Worm (Caenorhabditis elegans) whole organism, L4 larva: ENCODE measurements around the gene clc-33.

Experiments used
- D1046.2 ChIP-seq: fragments of 200-800 bp; sonication (Bioruptor generic); IDR thresholded peaks from 2 replicates; pipeline ENCODE4 v1.3.6; 2022; ENCODE audit warnings: missing genetic modification characterization, missing compliant biosample characterization
- F10B5.3 ChIP-seq: sonication (generic microtip); optimal IDR thresholded peaks from 2 replicates; lab custom pipeline; 2016; ENCODE audit warnings: mild to moderate bottlenecking, missing genetic modification characterization, missing compliant biosample characterization
- F26F4.8 ChIP-seq: fragments of 200-800 bp; sonication (Bioruptor generic); conservative IDR thresholded peaks from 2 replicates; pipeline ENCODE4 v1.3.6; 2022; ENCODE audit warnings: missing genetic modification characterization, missing compliant biosample characterization
- F49E8.2 ChIP-seq: sonication (generic microtip); optimal IDR thresholded peaks from 2 replicates; lab custom pipeline; 2016; ENCODE audit warnings: missing compliant biosample characterization, mild to moderate bottlenecking, missing genetic modification characterization, borderline replicate concordance
- T20F7.1 ChIP-seq: fragments of 200-800 bp; sonication (Bioruptor generic); optimal IDR thresholded peaks from 2 replicates; lab custom pipeline; 2018; ENCODE audit warnings: mild to moderate bottlenecking, missing genetic modification characterization, missing compliant biosample characterization
- Y105C5A.15 ChIP-seq: fragments of 200-800 bp; sonication (Bioruptor generic); IDR thresholded peaks from 2 replicates; pipeline ENCODE4 v1.3.6; 2022; ENCODE audit warnings: missing genetic modification characterization, missing compliant biosample characterization
- Y48G9A.11 ChIP-seq: fragments of 200-800 bp; sonication (Bioruptor generic); IDR thresholded peaks from 2 replicates; pipeline ENCODE4 v1.3.6; 2022; ENCODE audit warnings: missing genetic modification reagents, missing genetic modification characterization, missing compliant biosample characterization
- Y75B8A.6 ChIP-seq: fragments of 200-800 bp; sonication (Bioruptor generic); IDR thresholded peaks from 2 replicates; pipeline ENCODE4 v1.3.6; 2022; ENCODE audit warnings: missing genetic modification reagents, missing genetic modification characterization, missing compliant biosample characterization
- ZK546.5 ChIP-seq, 2 experiments: sonication (generic microtip); optimal IDR thresholded peaks; 2 replicates each; lab custom pipeline; 2017; ENCODE audit warnings: missing biosample characterization in 2 of 2, missing genetic modification characterization in 2 of 2
- aha-1 ChIP-seq: fragments of 150-350 bp; peaks from one replicate; lab custom pipeline; 2014; ENCODE audit warnings: missing biosample characterization, missing genetic modification characterization
- aly-2 ChIP-seq: sonication (generic microtip); optimal IDR thresholded peaks from 2 replicates; lab custom pipeline; 2018; ENCODE audit warnings: missing biosample characterization, missing genetic modification characterization
- arid-1 ChIP-seq: fragments of 200-800 bp; sonication (Bioruptor generic); conservative IDR thresholded peaks from 2 replicates; pipeline ENCODE4 v1.3.6; 2022; ENCODE audit warnings: missing genetic modification reagents, missing genetic modification characterization, missing compliant biosample characterization
- ceh-32 ChIP-seq: sonication (generic microtip); optimal IDR thresholded peaks from 2 replicates; lab custom pipeline; 2016; ENCODE audit warnings: mild to moderate bottlenecking, missing genetic modification characterization, missing compliant biosample characterization; ENCODE audit not compliant: poor library complexity
- ceh-82 ChIP-seq: sonication (generic microtip); optimal IDR thresholded peaks from 2 replicates; lab custom pipeline; 2017; ENCODE audit warnings: missing biosample characterization, missing genetic modification characterization
- ces-1 ChIP-seq: fragments of 150-350 bp; sonication (generic microtip); optimal IDR thresholded peaks from 4 replicates; lab custom pipeline; 2014; ENCODE audit warnings: missing biosample characterization, missing genetic modification reagents, missing genetic modification characterization
- ctbp-1 ChIP-seq: fragments of 200-800 bp; sonication (Bioruptor generic); IDR thresholded peaks from 2 replicates; pipeline ENCODE4 v1.3.6; 2022; ENCODE audit warnings: missing genetic modification reagents, missing genetic modification characterization, missing compliant biosample characterization
- daf-12 ChIP-seq: fragments of 150-350 bp; optimal IDR thresholded peaks from 2 replicates; lab custom pipeline; 2014; ENCODE audit warnings: missing biosample characterization, missing genetic modification reagents, missing genetic modification characterization
- daf-16 ChIP-seq, 3 experiments: sonication (generic microtip); optimal IDR thresholded peaks; 2 replicates each; lab custom pipeline; 2016 to 2017; ENCODE audit warnings: missing genetic modification characterization in 3 of 3, missing genetic modification reagents in 3 of 3, mild to moderate bottlenecking in 2 of 3, missing compliant biosample characterization in 2 of 3, missing biosample characterization in 1 of 3, moderate library complexity in 1 of 3
- daf-19 ChIP-seq: fragments of 200-800 bp; sonication (Bioruptor generic); conservative IDR thresholded peaks from 2 replicates; pipeline ENCODE4 v1.3.6; 2022; ENCODE audit warnings: missing genetic modification characterization, missing compliant biosample characterization
- daf-8 ChIP-seq: fragments of 200-800 bp; sonication (Bioruptor generic); IDR thresholded peaks from 2 replicates; pipeline ENCODE4 v1.3.6; 2022; ENCODE audit warnings: missing genetic modification characterization, missing compliant biosample characterization
- dmd-9 ChIP-seq: fragments of 200-800 bp; sonication (Bioruptor generic); IDR thresholded peaks from 2 replicates; pipeline ENCODE4 v1.3.6; 2022; ENCODE audit warnings: missing genetic modification reagents, missing genetic modification characterization, missing compliant biosample characterization
- dpl-1 ChIP-seq: fragments of 150-350 bp; optimal IDR thresholded peaks from 2 replicates; lab custom pipeline; 2014; ENCODE audit warnings: missing biosample characterization, missing genetic modification reagents, missing genetic modification characterization
- duxl-1 ChIP-seq: sonication (generic microtip); optimal IDR thresholded peaks from 2 replicates; lab custom pipeline; 2016; ENCODE audit warnings: mild to moderate bottlenecking, missing genetic modification characterization, moderate library complexity, missing compliant biosample characterization; ENCODE audit not compliant: poor library complexity
- fkh-10 ChIP-seq: fragments of 150-350 bp; optimal IDR thresholded peaks from 2 replicates; lab custom pipeline; 2014; ENCODE audit warnings: missing biosample characterization, missing genetic modification reagents, missing genetic modification characterization
- fos-1 ChIP-seq: fragments of 150-350 bp; optimal IDR thresholded peaks from 2 replicates; lab custom pipeline; 2014; ENCODE audit warnings: missing biosample characterization, missing genetic modification characterization
- hlh-11 ChIP-seq: fragments of 200-800 bp; sonication (Bioruptor generic); optimal IDR thresholded peaks from 2 replicates; lab custom pipeline; 2018; ENCODE audit warnings: mild to moderate bottlenecking, missing genetic modification characterization, missing compliant biosample characterization
- hmg-1.1 ChIP-seq: fragments of 200-800 bp; sonication (Bioruptor generic); IDR thresholded peaks from 2 replicates; pipeline ENCODE4 v1.3.6; 2022; ENCODE audit warnings: missing genetic modification reagents, missing genetic modification characterization, missing compliant biosample characterization
- jun-1 ChIP-seq: fragments of 150-350 bp; optimal IDR thresholded peaks from 2 replicates; lab custom pipeline; 2014; ENCODE audit warnings: missing biosample characterization, missing genetic modification reagents, missing genetic modification characterization
- lim-7 ChIP-seq: fragments of 200-800 bp; sonication (Bioruptor generic); IDR thresholded peaks from 2 replicates; pipeline ENCODE4 v1.3.6; 2022; ENCODE audit warnings: missing genetic modification characterization, missing compliant biosample characterization
- lin-1 ChIP-seq: fragments of 200-800 bp; sonication (Bioruptor generic); IDR thresholded peaks from 2 replicates; pipeline ENCODE4 v1.3.6; 2022; ENCODE audit warnings: missing genetic modification reagents, missing genetic modification characterization, missing compliant biosample characterization
- lin-15B ChIP-seq: fragments of 150-350 bp; sonication (generic microtip); optimal IDR thresholded peaks from 3 replicates; lab custom pipeline; 2014; ENCODE audit warnings: missing biosample characterization, missing genetic modification characterization
- lin-38 ChIP-seq: fragments of 200-800 bp; sonication (Bioruptor generic); IDR thresholded peaks from 2 replicates; pipeline ENCODE4 v1.3.6; 2022; ENCODE audit warnings: missing genetic modification reagents, missing genetic modification characterization, missing compliant biosample characterization
- lin-39 ChIP-seq: fragments of 150-350 bp; optimal IDR thresholded peaks from 2 replicates; lab custom pipeline; 2014; ENCODE audit warnings: missing biosample characterization, missing genetic modification reagents, missing genetic modification characterization
- lsy-2 ChIP-seq, 2 experiments: fragments of 150-350 bp in 1 of 2; sonication (generic microtip) in 1 of 2; optimal IDR thresholded peaks; 2 replicates each; lab custom pipeline; 2014 to 2017; ENCODE audit warnings: missing biosample characterization in 2 of 2, missing genetic modification characterization in 2 of 2
- madf-5 ChIP-seq, 2 experiments: fragments of 200-800 bp; sonication (Bioruptor generic); IDR thresholded peaks; 2 replicates each; pipeline ENCODE4 v1.3.6; 2022; ENCODE audit warnings: missing compliant biosample characterization in 2 of 2, missing genetic modification characterization in 2 of 2
- mdt-29 ChIP-seq: fragments of 200-800 bp; sonication (Bioruptor generic); IDR thresholded peaks from 2 replicates; pipeline ENCODE4 v1.3.6; 2022; ENCODE audit warnings: missing genetic modification reagents, missing genetic modification characterization, missing compliant biosample characterization
- mxl-2 ChIP-seq: fragments of 200-800 bp; sonication (Bioruptor generic); conservative IDR thresholded peaks from 2 replicates; pipeline ENCODE4 v1.3.6; 2022; ENCODE audit warnings: missing genetic modification reagents, missing genetic modification characterization, missing compliant biosample characterization
- nhr-10 ChIP-seq: fragments of 150-350 bp; optimal IDR thresholded peaks from 2 replicates; lab custom pipeline; 2014; ENCODE audit warnings: missing biosample characterization, missing genetic modification characterization
- nhr-28 ChIP-seq: fragments of 150-350 bp; optimal IDR thresholded peaks from 2 replicates; lab custom pipeline; 2014; ENCODE audit warnings: missing biosample characterization, missing genetic modification characterization
- nhr-48 ChIP-seq: sonication (generic microtip); optimal IDR thresholded peaks from 2 replicates; lab custom pipeline; 2016; ENCODE audit warnings: mild to moderate bottlenecking, missing genetic modification characterization, missing compliant biosample characterization
- nhr-76 ChIP-seq: fragments of 150-350 bp; optimal IDR thresholded peaks from 2 replicates; lab custom pipeline; 2014; ENCODE audit warnings: missing biosample characterization, missing genetic modification characterization
- pqm-1 ChIP-seq: sonication (generic microtip); optimal IDR thresholded peaks from 2 replicates; lab custom pipeline; 2017; ENCODE audit warnings: missing biosample characterization, missing genetic modification characterization
- saeg-2 ChIP-seq: fragments of 200-800 bp; sonication (Bioruptor generic); IDR thresholded peaks from 2 replicates; pipeline ENCODE4 v1.3.6; 2022; ENCODE audit warnings: missing genetic modification reagents, missing genetic modification characterization, missing compliant biosample characterization
- sdz-12 ChIP-seq: fragments of 200-800 bp; sonication (Bioruptor generic); optimal IDR thresholded peaks from 2 replicates; lab custom pipeline; 2018; ENCODE audit warnings: mild to moderate bottlenecking, missing genetic modification characterization, missing compliant biosample characterization
- set-16 ChIP-seq: fragments of 200-800 bp; sonication (Bioruptor generic); IDR thresholded peaks from 2 replicates; pipeline ENCODE4 v1.3.6; 2022; ENCODE audit warnings: missing genetic modification reagents, missing genetic modification characterization, missing compliant biosample characterization
- skn-1 ChIP-seq: fragments of 150-350 bp; optimal IDR thresholded peaks from 2 replicates; lab custom pipeline; 2014; ENCODE audit warnings: missing biosample characterization, missing genetic modification characterization
- snpc-4 ChIP-seq: fragments of 150-350 bp; optimal IDR thresholded peaks from 2 replicates; lab custom pipeline; 2014; ENCODE audit warnings: missing biosample characterization, missing genetic modification characterization
- spr-1 ChIP-seq: sonication (generic microtip); optimal IDR thresholded peaks from 2 replicates; lab custom pipeline; 2016; ENCODE audit warnings: mild to moderate bottlenecking, missing genetic modification characterization, missing compliant biosample characterization
- tag-97 ChIP-seq: fragments of 200-800 bp; sonication (Bioruptor generic); IDR thresholded peaks from 2 replicates; pipeline ENCODE4 v1.3.6; 2022; ENCODE audit warnings: missing genetic modification characterization, missing compliant biosample characterization
- unc-62 ChIP-seq, 3 experiments: fragments of 150-350 bp in 1 of 3; sonication (generic microtip); optimal IDR thresholded peaks in 2 of 3; peaks in 1 of 3; 1 replicate in 1 of 3; 2 replicates in 2 of 3; lab custom pipeline; 2014 to 2017; ENCODE audit warnings: missing biosample characterization in 3 of 3, missing genetic modification characterization in 3 of 3, missing genetic modification reagents in 3 of 3, missing genotype in 1 of 3
- zip-11 ChIP-seq: fragments of 200-800 bp; sonication (Bioruptor generic); IDR thresholded peaks from 2 replicates; pipeline ENCODE4 v1.3.6; 2022; ENCODE audit warnings: missing genetic modification characterization, missing compliant biosample characterization
- ztf-7 ChIP-seq: fragments of 150-350 bp; optimal IDR thresholded peaks from 2 replicates; lab custom pipeline; 2014; ENCODE audit warnings: missing biosample characterization, missing genetic modification characterization

Gene clc-33

DNA sequence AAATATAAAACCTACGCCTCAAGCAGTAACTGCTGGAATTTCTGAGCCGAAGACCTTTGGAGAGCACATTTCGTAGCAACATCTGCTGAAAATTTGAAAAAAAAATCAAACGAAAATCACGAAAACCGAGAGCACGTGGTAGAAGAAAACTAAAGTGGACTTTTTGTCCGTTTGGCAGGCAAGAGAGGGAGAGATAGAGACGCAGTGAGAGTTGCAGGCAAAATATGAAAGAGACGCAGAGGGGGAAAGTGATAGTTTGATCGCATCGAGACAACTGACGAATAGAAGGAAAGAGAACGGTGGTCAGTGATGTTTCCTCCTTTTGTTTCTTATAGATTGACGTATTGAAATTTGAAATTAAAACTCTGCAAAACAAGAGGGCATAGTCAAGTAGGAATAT lies 8.3 kb downstream of the clc-33 start, which contains the start of the genes acdh-9 and F28A10.13 (continued):
- TF ChIP-seq ctbp-1 (GFP tag; lab: Robert Waterston, UW) = no peak
- TF ChIP-seq nhr-10 (tag; lab: Kevin White, UChicago) = peak; percentile 85
- TF ChIP-seq F10B5.3 = no peak
- TF ChIP-seq arid-1 (GFP tag; lab: Robert Waterston, UW) = no peak
- peak; percentile 98 for TF ChIP-seq aha-1 (tag; lab: Kevin White, UChicago)
- TF ChIP-seq saeg-2 = no peak
- no peak for TF ChIP-seq Y75B8A.6 (GFP tag; lab: Robert Waterston, UW)
- TF ChIP-seq lin-1 (GFP tag; lab: Robert Waterston, UW) = no peak
- TF ChIP-seq daf-16 (GFP tag; optimal IDR thresholded peaks at IDR 0.05; lab: Kevin White, UChicago) = no peak
- TF ChIP-seq daf-16 (tag; optimal IDR thresholded peaks at IDR 0.05; lab: Kevin White, UChicago) = peak; percentile 73
- TF ChIP-seq daf-19 = no peak
- no peak for TF ChIP-seq lin-15B (tag; lab: Kevin White, UChicago)
- no peak for TF ChIP-seq fos-1 (tag; lab: Kevin White, UChicago)
- no peak for TF ChIP-seq sdz-12 (GFP tag; lab: Kevin White, UChicago)
- TF ChIP-seq snpc-4 (tag; lab: Kevin White, UChicago) = no peak
- no peak for TF ChIP-seq ceh-82 (tag; lab: Kevin White, UChicago)
- no peak for TF ChIP-seq set-16 (GFP tag; lab: Robert Waterston, UW)
- TF ChIP-seq nhr-76 (tag; lab: Kevin White, UChicago) = peak; percentile 62
- peak; percentile 2 for TF ChIP-seq dpl-1 (GFP tag; lab: Kevin White, UChicago)
- no peak for TF ChIP-seq nhr-48 (tag; lab: Kevin White, UChicago)
- TF ChIP-seq nhr-28 (tag; lab: Kevin White, UChicago) = peak; percentile 83
- no peak for TF ChIP-seq F49E8.2 (tag; lab: Kevin White, UChicago)
- no peak for TF ChIP-seq fkh-10
- no peak for TF ChIP-seq F26F4.8
- no peak for TF ChIP-seq daf-12 (tag; lab: Kevin White, UChicago)
- TF ChIP-seq mdt-29 = no peak
- TF ChIP-seq ztf-7 (tag; lab: Kevin White, UChicago) = no peak
- peak; percentile 46 for TF ChIP-seq duxl-1 (tag; lab: Kevin White, UChicago)
- no peak for TF ChIP-seq madf-5 (GFP tag; IDR thresholded peaks at IDR 0.05; lab: Robert Waterston, UW)
- TF ChIP-seq dmd-9 = no peak
- no peak for TF ChIP-seq ces-1 (GFP tag; lab: Kevin White, UChicago)
- no peak for TF ChIP-seq D1046.2 (GFP tag; lab: Robert Waterston, UW)
- no peak for TF ChIP-seq pqm-1 (tag; lab: Kevin White, UChicago)
- peak; percentile 52; the same call in 1 of the 2 replicates for TF ChIP-seq hmg-1.1 (GFP tag; lab: Robert Waterston, UW)
- no peak for TF ChIP-seq tag-97
- no peak for TF ChIP-seq zip-11 (GFP tag; lab: Robert Waterston, UW)
- TF ChIP-seq mxl-2 (GFP tag; lab: Robert Waterston, UW) = no peak
- TF ChIP-seq lim-7 = no peak
- peak; percentile 27; the same call in 1 of the 2 replicates for TF ChIP-seq lin-38
- no peak for TF ChIP-seq Y48G9A.11 (GFP tag; lab: Robert Waterston, UW)
- TF ChIP-seq jun-1 = no peak
- no peak for TF ChIP-seq lin-39 (tag; lab: Kevin White, UChicago)
- TF ChIP-seq unc-62 (GFP tag; optimal IDR thresholded peaks at IDR 0.05 in 1 of 2; lab: Kevin White, UChicago) = no peak
- TF ChIP-seq unc-62 (tag; optimal IDR thresholded peaks at IDR 0.05; lab: Kevin White, UChicago) = no peak
- TF ChIP-seq ceh-32 = no peak
- TF ChIP-seq spr-1 (tag; lab: Kevin White, UChicago) = no peak
- no peak for TF ChIP-seq ZK546.5 (tag; optimal IDR thresholded peaks at IDR 0.05; lab: Kevin White, UChicago)
- TF ChIP-seq lsy-2 (tag; optimal IDR thresholded peaks at IDR 0.05; lab: Kevin White, UChicago) = peak in 1 of 2 experiments; percentile 58
- no peak for TF ChIP-seq skn-1 (tag; lab: Kevin White, UChicago)
- no peak for TF ChIP-seq daf-8
- TF ChIP-seq Y105C5A.15 (GFP tag; lab: Robert Waterston, UW) = no peak
- TF ChIP-seq aly-2 = no peak
- peak; percentile 89 for TF ChIP-seq hlh-11 (tag; lab: Kevin White, UChicago)
- TF ChIP-seq T20F7.1 (GFP tag; lab: Kevin White, UChicago) = peak; percentile 62
